Worm (Caenorhabditis elegans): Measurements from ENCODE around the gene C05C9.3.
A peak's percentile ranks its signal among the peaks of the same experiment; 100 is the strongest.

C05C9.3 gene

DNA sequence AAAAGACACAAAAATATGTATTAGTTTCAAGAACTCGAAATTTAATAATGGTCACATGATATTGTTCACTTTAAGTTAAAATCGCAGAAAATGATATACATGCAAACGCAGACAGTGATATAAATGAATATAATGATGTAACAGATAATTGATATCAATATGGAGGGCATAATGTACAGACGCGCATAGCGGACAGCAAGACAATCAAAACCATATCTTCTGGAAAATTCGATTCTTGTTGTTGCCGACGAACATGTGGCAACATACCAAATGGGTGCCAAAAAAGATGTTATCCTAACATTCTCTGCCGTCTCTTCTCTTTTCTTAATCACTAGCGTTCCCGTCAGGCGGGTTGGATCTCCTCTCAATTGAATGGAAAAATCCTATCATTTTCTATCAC, 37.8 kb upstream of the C05C9.3 start:
- peak; percentile 21 for TF ChIP-seq sma-3 (GFP tag; optimal IDR thresholded peaks at IDR 0.05)
- TF ChIP-seq nhr-21 (tag; optimal IDR thresholded peaks at IDR 0.05), result peak; percentile 45
- no peak for TF ChIP-seq nhr-237 (tag; optimal IDR thresholded peaks at IDR 0.05)

DNA sequence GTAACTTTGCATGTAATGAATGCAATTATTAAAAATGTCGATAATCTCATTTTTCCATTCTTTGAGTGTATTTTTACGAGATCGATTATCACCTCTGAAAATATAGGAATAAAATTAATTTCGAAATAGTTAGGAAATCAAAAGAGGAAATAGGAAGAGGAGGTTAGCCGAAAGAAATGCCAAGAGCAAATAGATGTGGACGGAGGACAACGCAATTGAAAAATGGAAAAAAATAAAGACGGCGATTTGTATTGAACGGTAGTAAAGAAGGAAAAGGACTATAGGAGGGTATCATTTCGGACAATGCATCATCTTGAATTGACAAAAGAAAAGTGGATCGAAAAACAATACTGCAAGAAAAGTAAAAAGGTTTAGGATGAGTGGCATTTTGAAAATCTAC, 36.9 kb upstream of the C05C9.3 start, which contains the start of gene F13D2.1:
Gene F13D2.1 (minus strand): TSS at position 101 of the 400 bp plus-strand sequence.
- TF ChIP-seq R02D3.7 (tag; optimal IDR thresholded peaks at IDR 0.05) (no peak), nhr-11 (tag; optimal IDR thresholded peaks at IDR 0.05) (no peak), nhr-237 (tag; optimal IDR thresholded peaks at IDR 0.05) (no peak), ztf-1 (GFP tag; conservative IDR thresholded peaks at IDR 0.05) (no peak), unc-39 (tag; optimal IDR thresholded peaks at IDR 0.05) (no peak), blmp-1 (tag; optimal IDR thresholded peaks at IDR 0.05; ENCODE audit: insufficient read depth) (no peak), nhr-25 (tag; optimal IDR thresholded peaks at IDR 0.05) (no peak), C34F6.9 (tag; optimal IDR thresholded peaks at IDR 0.05) (no peak), sma-9 (GFP tag; optimal IDR thresholded peaks at IDR 0.05) (no peak), sma-9 (tag; optimal IDR thresholded peaks at IDR 0.05) (no peak), lin-11 (tag; optimal IDR thresholded peaks at IDR 0.05) (no peak), sma-3 (GFP tag; optimal IDR thresholded peaks at IDR 0.05) (no peak), alr-1 (tag; optimal IDR thresholded peaks at IDR 0.05) (no peak), ZK546.5 (tag; optimal IDR thresholded peaks at IDR 0.05) (no peak), F13H6.1 (tag; optimal IDR thresholded peaks at IDR 0.05) (no peak), fos-1 (tag; optimal IDR thresholded peaks at IDR 0.05) (no peak), snpc-4 (tag; optimal IDR thresholded peaks at IDR 0.05) (no peak), ceh-82 (tag; optimal IDR thresholded peaks at IDR 0.05) (no peak), dmd-4 (tag; optimal IDR thresholded peaks at IDR 0.05) (no peak), nhr-21 (tag; optimal IDR thresholded peaks at IDR 0.05) (no peak)

DNA sequence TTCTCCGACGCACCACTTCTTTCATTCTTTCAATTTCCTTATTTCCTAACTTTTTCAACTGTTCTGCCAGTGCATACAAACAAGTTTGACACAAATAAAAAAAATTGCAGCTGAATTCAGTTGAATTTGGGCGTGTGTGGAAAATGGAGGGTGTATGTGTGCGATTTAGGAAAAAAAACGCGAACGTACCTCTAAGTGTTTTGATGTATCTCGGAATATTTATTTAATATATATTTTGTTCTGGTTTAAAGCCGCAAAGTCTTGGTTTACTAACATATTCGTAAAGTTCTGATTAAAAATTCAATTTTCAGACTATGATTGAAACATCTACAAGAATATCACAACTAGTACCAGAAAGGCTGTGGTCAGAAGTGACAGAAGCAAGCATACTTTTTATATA, 32.9 kb upstream of the C05C9.3 start, which contains the start of gene gnrr-7:
Gene gnrr-7 (plus strand): TSS at position 301 of the 400 bp plus-strand sequence.
- TF ChIP-seq ztf-1 (GFP tag; conservative IDR thresholded peaks at IDR 0.05), result no peak
- no peak for TF ChIP-seq unc-55 (GFP tag; optimal IDR thresholded peaks at IDR 0.05)
- no peak for TF ChIP-seq nhr-237 (tag; optimal IDR thresholded peaks at IDR 0.05)
- TF ChIP-seq unc-39 (tag; optimal IDR thresholded peaks at IDR 0.05), result no peak
- no peak for TF ChIP-seq sma-3 (GFP tag; optimal IDR thresholded peaks at IDR 0.05)
- no peak for TF ChIP-seq skn-1 (tag; optimal IDR thresholded peaks at IDR 0.05)
- no peak for TF ChIP-seq mbf-1 (tag; optimal IDR thresholded peaks at IDR 0.05)
- TF ChIP-seq nhr-21 (tag; optimal IDR thresholded peaks at IDR 0.05), result no peak
- no peak for TF ChIP-seq mdl-1 (tag; optimal IDR thresholded peaks at IDR 0.05)
- TF ChIP-seq lsy-2 (tag; optimal IDR thresholded peaks at IDR 0.05), result no peak
- TF ChIP-seq ztf-4 (tag; optimal IDR thresholded peaks at IDR 0.05), result no peak
- TF ChIP-seq gmeb-1 (tag; optimal IDR thresholded peaks at IDR 0.05), result no peak
- TF ChIP-seq lin-13 (GFP tag; optimal IDR thresholded peaks at IDR 0.05), result no peak
- no peak for TF ChIP-seq blmp-1 (tag; optimal IDR thresholded peaks at IDR 0.05; ENCODE audit: insufficient read depth)
- no peak for TF ChIP-seq ZK546.5 (tag; optimal IDR thresholded peaks at IDR 0.05)
- no peak for TF ChIP-seq nhr-10 (tag; optimal IDR thresholded peaks at IDR 0.05)
- no peak for TF ChIP-seq lin-11 (tag; optimal IDR thresholded peaks at IDR 0.05)
- no peak for TF ChIP-seq nhr-23 (tag; optimal IDR thresholded peaks at IDR 0.05)
- no peak for TF ChIP-seq elt-1 (tag; optimal IDR thresholded peaks at IDR 0.05)
- no peak for TF ChIP-seq elt-3 (tag; optimal IDR thresholded peaks at IDR 0.05)

DNA sequence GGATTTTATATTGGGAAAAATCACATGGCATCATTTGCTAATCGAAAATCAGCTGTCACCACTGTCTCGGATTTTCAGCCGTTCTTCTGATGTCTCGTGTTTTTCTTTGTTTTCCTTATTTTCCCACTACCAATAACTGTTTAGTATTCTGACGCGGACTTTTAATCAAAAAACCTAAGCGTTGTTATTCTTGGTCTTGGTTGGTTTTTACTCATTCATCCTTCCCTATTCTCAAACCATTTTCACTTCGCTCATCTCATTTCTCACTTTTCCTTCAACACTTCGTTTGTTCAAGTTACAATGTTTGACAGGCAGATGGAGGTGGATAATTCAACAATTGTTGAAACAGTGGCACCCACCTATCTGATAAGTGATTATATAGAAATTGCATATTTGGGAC, 26.0 kb upstream of the C05C9.3 start, which contains the start of gene gnrr-6:
Gene gnrr-6 (plus strand): TSS at position 301 of the 400 bp plus-strand sequence.
- TF ChIP-seq crh-2 (tag; optimal IDR thresholded peaks at IDR 0.05) (no peak), elt-3 (tag; optimal IDR thresholded peaks at IDR 0.05) (no peak), sma-3 (GFP tag; optimal IDR thresholded peaks at IDR 0.05) (no peak)

DNA sequence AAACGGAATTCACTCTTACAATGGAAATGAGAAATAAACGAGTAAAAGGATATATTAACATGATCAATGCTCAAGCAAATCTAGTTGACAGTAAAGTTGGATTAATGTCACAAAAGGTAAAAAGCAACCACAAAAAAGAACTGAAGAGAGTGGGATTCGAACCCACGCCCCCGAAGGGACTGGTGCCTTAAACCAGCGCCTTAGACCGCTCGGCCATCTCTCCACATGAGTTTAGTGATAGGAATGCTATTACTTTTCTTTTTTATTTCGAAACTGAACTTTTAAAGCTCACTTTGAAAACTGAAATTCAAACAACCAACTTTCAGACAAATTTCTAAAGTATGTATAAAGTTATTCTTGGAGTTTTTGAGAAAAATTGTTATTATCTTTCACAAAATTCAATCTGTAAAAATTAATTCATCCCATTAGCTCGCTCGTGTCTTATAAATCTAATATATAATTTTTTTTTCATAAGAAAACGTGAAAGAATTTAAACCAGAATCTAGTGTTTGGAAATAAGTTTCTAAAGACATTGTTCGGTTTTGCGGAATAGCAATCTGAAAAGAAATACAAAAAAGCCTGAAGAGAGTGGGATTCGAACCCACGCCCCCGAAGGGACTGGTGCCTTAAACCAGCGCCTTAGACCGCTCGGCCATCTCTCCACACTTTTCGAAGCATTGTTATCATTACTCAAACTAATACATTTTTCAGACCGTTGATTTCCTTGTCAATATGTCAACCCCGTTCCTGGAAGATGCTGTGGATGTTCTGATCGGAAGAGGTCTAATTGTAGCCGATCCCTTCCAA, 10.4 kb upstream of the C05C9.3 start:
- no peak for TF ChIP-seq skn-1 (tag; optimal IDR thresholded peaks at IDR 0.05)
- TF ChIP-seq ama-1 (optimal IDR thresholded peaks at IDR 0.05), result no peak
- TF ChIP-seq nhr-21 (tag; optimal IDR thresholded peaks at IDR 0.05), result no peak
- TF ChIP-seq ZK546.5 (tag; optimal IDR thresholded peaks at IDR 0.05), result no peak
- TF ChIP-seq fos-1 (tag; optimal IDR thresholded peaks at IDR 0.05), result no peak
- TF ChIP-seq dmd-4 (tag; optimal IDR thresholded peaks at IDR 0.05), result no peak
- no peak for TF ChIP-seq sem-4 (tag; optimal IDR thresholded peaks at IDR 0.05)
- no peak for TF ChIP-seq zag-1 (tag; optimal IDR thresholded peaks at IDR 0.05)
- TF ChIP-seq nhr-23 (tag; optimal IDR thresholded peaks at IDR 0.05), result no peak
- TF ChIP-seq gmeb-1 (tag; optimal IDR thresholded peaks at IDR 0.05), result no peak
- TF ChIP-seq nhr-11 (tag; optimal IDR thresholded peaks at IDR 0.05), result no peak
- no peak for TF ChIP-seq sma-3 (GFP tag; optimal IDR thresholded peaks at IDR 0.05)
- no peak for TF ChIP-seq R02D3.7 (tag; optimal IDR thresholded peaks at IDR 0.05)
- TF ChIP-seq unc-39 (tag; optimal IDR thresholded peaks at IDR 0.05), result no peak
- no peak for TF ChIP-seq nhr-129 (tag; optimal IDR thresholded peaks at IDR 0.05)
- TF ChIP-seq nhr-25 (tag; optimal IDR thresholded peaks at IDR 0.05), result no peak
- TF ChIP-seq blmp-1 (tag; optimal IDR thresholded peaks at IDR 0.05; ENCODE audit: insufficient read depth), result no peak
- no peak for TF ChIP-seq nhr-10 (tag; optimal IDR thresholded peaks at IDR 0.05)
- no peak for TF ChIP-seq snpc-4 (tag; optimal IDR thresholded peaks at IDR 0.05)

Data from whole organism, L2 larva.